Worm (Caenorhabditis elegans) whole organism, mixed stage, embryonic: Measurements from ENCODE around the gene abf-3.

Source experiments
- bed-3 ChIP-seq: fragments of 200-800 bp; sonication (Bioruptor generic); optimal IDR thresholded peaks from 3 replicates; lab custom pipeline; 2018; ENCODE audit warnings: mild to moderate bottlenecking, missing genetic modification characterization, moderate library complexity, missing compliant biosample characterization
- blmp-1 ChIP-seq: fragments of 150-350 bp; optimal IDR thresholded peaks from 2 replicates; lab custom pipeline; 2014; ENCODE audit warnings: missing biosample characterization, missing genetic modification characterization
- ceh-39 ChIP-seq: fragments of 150-350 bp; optimal IDR thresholded peaks from 2 replicates; lab custom pipeline; 2014; ENCODE audit warnings: missing biosample characterization, missing genetic modification characterization
- ces-1 ChIP-seq: fragments of 150-350 bp; optimal IDR thresholded peaks from 2 replicates; lab custom pipeline; 2014; ENCODE audit warnings: missing biosample characterization, missing genetic modification reagents, missing genetic modification characterization
- cnd-1 ChIP-seq: fragments of 200-800 bp; sonication (Bioruptor generic); optimal IDR thresholded peaks from 2 replicates; lab custom pipeline; 2018; ENCODE audit warnings: mild to moderate bottlenecking, missing genetic modification characterization, missing compliant biosample characterization
- elt-1 ChIP-seq: sonication (generic microtip); optimal IDR thresholded peaks from 2 replicates; lab custom pipeline; 2017; ENCODE audit warnings: missing genetic modification characterization, mild to moderate bottlenecking, missing compliant biosample characterization, antibody characterized with exemption, moderate library complexity, borderline replicate concordance; ENCODE audit not compliant: insufficient read depth
- flh-1 ChIP-seq: fragments of 200-800 bp; sonication (Bioruptor generic); optimal IDR thresholded peaks from 2 replicates; lab custom pipeline; 2018; ENCODE audit warnings: mild to moderate bottlenecking, missing genetic modification characterization, moderate library complexity, missing compliant biosample characterization
- ham-2 ChIP-seq: fragments of 200-800 bp; sonication (Bioruptor generic); optimal IDR thresholded peaks from 2 replicates; lab custom pipeline; 2018; ENCODE audit warnings: mild to moderate bottlenecking, missing genetic modification characterization, missing compliant biosample characterization
- lin-13 ChIP-seq: fragments of 150-350 bp; optimal IDR thresholded peaks from 2 replicates; lab custom pipeline; 2014; ENCODE audit warnings: missing biosample characterization, missing genetic modification characterization
- lin-32 ChIP-seq: fragments of 200-800 bp; sonication (Bioruptor generic); optimal IDR thresholded peaks from 2 replicates; lab custom pipeline; 2018; ENCODE audit warnings: mild to moderate bottlenecking, missing genetic modification characterization, missing compliant biosample characterization
- mab-5 ChIP-seq: fragments of 150-350 bp; optimal IDR thresholded peaks from 2 replicates; lab custom pipeline; 2014; ENCODE audit warnings: missing biosample characterization, missing genetic modification characterization
- mep-1 ChIP-seq: fragments of 150-350 bp; optimal IDR thresholded peaks from 2 replicates; lab custom pipeline; 2017; ENCODE audit warnings: missing biosample characterization, missing genetic modification reagents, missing genetic modification characterization, inconsistent platforms
- mls-2 ChIP-seq: sonication (generic microtip); optimal IDR thresholded peaks from 2 replicates; lab custom pipeline; 2016; ENCODE audit warnings: mild to moderate bottlenecking, missing genetic modification characterization, moderate library complexity, missing compliant biosample characterization
- nhr-12 ChIP-seq: fragments of 150-350 bp; optimal IDR thresholded peaks from 2 replicates; lab custom pipeline; 2014; ENCODE audit warnings: missing biosample characterization, missing genetic modification characterization
- nhr-2 ChIP-seq: fragments of 150-350 bp; optimal IDR thresholded peaks from 2 replicates; lab custom pipeline; 2014; ENCODE audit warnings: missing biosample characterization, missing genetic modification characterization
- nhr-237 ChIP-seq: fragments of 150-350 bp; optimal IDR thresholded peaks from 2 replicates; lab custom pipeline; 2014; ENCODE audit warnings: missing biosample characterization, missing genetic modification characterization
- nhr-28 ChIP-seq: fragments of 150-350 bp; optimal IDR thresholded peaks from 2 replicates; lab custom pipeline; 2014; ENCODE audit warnings: missing biosample characterization, missing genetic modification characterization
- pha-4 ChIP-seq: fragments of 150-350 bp; optimal IDR thresholded peaks from 2 replicates; lab custom pipeline; 2018; ENCODE audit warnings: missing biosample characterization, missing genetic modification reagents, missing genetic modification characterization
- tbx-8 ChIP-seq: fragments of 200-800 bp; sonication (Bioruptor generic); optimal IDR thresholded peaks from 2 replicates; lab custom pipeline; 2018; ENCODE audit warnings: mild to moderate bottlenecking, missing genetic modification characterization, moderate library complexity, missing compliant biosample characterization
- unc-39 ChIP-seq: fragments of 150-350 bp; optimal IDR thresholded peaks from 2 replicates; lab custom pipeline; 2014; ENCODE audit warnings: missing biosample characterization, missing genetic modification characterization
- unc-62 ChIP-seq: fragments of 150-350 bp; optimal IDR thresholded peaks from 2 replicates; lab custom pipeline; 2014; ENCODE audit warnings: missing biosample characterization, missing genetic modification reagents, missing genetic modification characterization
- zip-8 ChIP-seq: fragments of 150-350 bp; optimal IDR thresholded peaks from 2 replicates; lab custom pipeline; 2014; ENCODE audit warnings: missing biosample characterization, missing genetic modification characterization
- ztf-11 ChIP-seq: fragments of 150-350 bp; optimal IDR thresholded peaks from 2 replicates; lab custom pipeline; 2014; ENCODE audit warnings: missing biosample characterization, missing genetic modification characterization

Gene abf-3

ce11 chrV:15776651-15777050 lies 41.0 kb downstream of the abf-3 start, which contains the start of gene nhr-283:
nhr-283 (minus strand) TSS chrV:15776751.
- TF ChIP-seq zip-8 (tag; lab: Kevin White, UChicago) (no peak), unc-39 (tag; lab: Kevin White, UChicago) (no peak), ham-2 (no peak), tbx-8 (GFP tag; lab: Kevin White, UChicago) (no peak), lin-13 (tag; lab: Kevin White, UChicago) (no peak), nhr-2 (tag; lab: Kevin White, UChicago) (no peak), flh-1 (GFP tag; lab: Kevin White, UChicago) (no peak), mls-2 (tag; lab: Kevin White, UChicago) (no peak), nhr-237 (tag; lab: Kevin White, UChicago) (no peak), mep-1 (tag; lab: Kevin White, UChicago) (no peak), unc-62 (GFP tag; lab: Kevin White, UChicago) (no peak)
- TF ChIP-seq, all 35 proteins: peak for 0

ce11 chrV:15773941-15774340 lies 43.7 kb downstream of the abf-3 start:
- TF ChIP-seq ces-1 = no peak
- TF ChIP-seq ztf-11 (tag; lab: Kevin White, UChicago) = no peak
- TF ChIP-seq cnd-1 = no peak
- no peak for TF ChIP-seq unc-62 (GFP tag; lab: Kevin White, UChicago)
- TF ChIP-seq nhr-28 (tag; lab: Kevin White, UChicago) = no peak

DNA sequence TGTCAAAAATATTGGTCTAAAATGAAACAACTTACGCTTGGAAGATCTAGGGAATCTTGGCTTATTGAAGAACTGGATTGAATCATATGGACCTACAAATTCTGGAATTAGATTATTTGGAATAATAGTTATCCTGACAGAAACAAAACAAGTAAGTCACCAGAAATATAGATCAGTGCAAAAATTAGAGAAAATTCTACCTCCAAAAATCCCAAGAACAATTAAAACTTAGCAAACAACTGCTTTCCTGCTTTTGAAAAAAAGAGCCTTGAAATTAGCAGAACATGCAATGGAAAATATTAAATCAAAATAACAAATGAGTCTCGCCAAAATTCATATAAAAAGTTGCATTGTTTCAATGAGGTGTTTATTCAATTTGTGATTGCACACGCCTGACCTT lies 44.5 kb downstream of the abf-3 start, which contains the start of gene nhr-60:
nhr-60 (minus strand) TSS at position 101 of the 400 bp plus-strand sequence.
- TF ChIP-seq ces-1 = no peak
- no peak for TF ChIP-seq elt-1
- no peak for TF ChIP-seq tbx-8 (GFP tag; lab: Kevin White, UChicago)
- no peak for TF ChIP-seq ztf-11 (tag; lab: Kevin White, UChicago)
- TF ChIP-seq bed-3 (GFP tag; lab: Kevin White, UChicago) = no peak

- TF ChIP-seq ces-1 (no peak), blmp-1 (no peak), unc-39 (tag; lab: Kevin White, UChicago) (no peak), nhr-12 (no peak), ztf-11 (tag; lab: Kevin White, UChicago) (no peak), pha-4 (no peak), ceh-39 (tag; lab: Kevin White, UChicago) (no peak), mab-5 (tag; lab: Kevin White, UChicago) (no peak), mls-2 (tag; lab: Kevin White, UChicago) (no peak), lin-32 (GFP tag; lab: Kevin White, UChicago) (no peak)
These were observed 48.6 kb downstream of the abf-3 start, which contains the start of gene F57A10.4 for ce11 chrV:15769072-15769471. F57A10.4 (plus strand) TSS chrV:15769438.
